Worm (Caenorhabditis elegans): Measurements from ENCODE around the gene hrg-3.

ce11 chrV:9803176-9803575 is 46.9 kb downstream of the hrg-3 start, which contains the start of gene sru-39:
- no peak for TF ChIP-seq tbx-37 (GFP tag; conservative IDR thresholded peaks at IDR 0.05)
- no peak for TF ChIP-seq ets-7 (tag; optimal IDR thresholded peaks at IDR 0.05)
- no peak for TF ChIP-seq flt-1 (GFP tag; IDR thresholded peaks at IDR 0.05)
- TF ChIP-seq ama-1 (optimal IDR thresholded peaks at IDR 0.05), result no peak
- no peak for TF ChIP-seq aly-1 (tag; optimal IDR thresholded peaks at IDR 0.05)

Data from whole organism, early embryonic.